Worm (Caenorhabditis elegans) whole organism, dauer: ENCODE results near the gene F53F4.11.

Source experiments
- unc-62 ChIP-seq: sonication (generic microtip); optimal IDR thresholded peaks from 2 replicates; lab custom pipeline; 2017; ENCODE audit warnings: missing biosample characterization, missing genetic modification reagents, missing genetic modification characterization

F53F4.11 gene

DNA sequence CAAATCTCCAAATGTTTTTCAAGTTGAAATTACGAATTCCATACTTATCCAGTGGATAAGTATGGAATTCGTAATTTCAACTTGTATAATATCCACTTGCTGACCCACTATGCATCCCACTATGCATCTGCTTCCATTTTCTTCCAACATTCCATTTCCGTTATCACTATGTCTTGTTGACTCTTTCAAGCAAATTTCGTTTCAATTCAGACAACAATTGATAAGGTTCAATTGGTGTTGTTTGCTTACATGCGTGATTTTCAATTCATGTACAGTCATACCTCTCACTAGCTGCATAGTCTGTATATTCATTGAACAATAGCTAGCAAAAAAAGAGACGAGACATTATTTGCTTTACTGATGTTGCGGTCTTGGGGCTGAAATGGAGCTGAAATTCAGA, 47.5 kb downstream of the F53F4.11 start:
- no peak for TF ChIP-seq unc-62 (GFP tag; lab: Kevin White, UChicago)

DNA sequence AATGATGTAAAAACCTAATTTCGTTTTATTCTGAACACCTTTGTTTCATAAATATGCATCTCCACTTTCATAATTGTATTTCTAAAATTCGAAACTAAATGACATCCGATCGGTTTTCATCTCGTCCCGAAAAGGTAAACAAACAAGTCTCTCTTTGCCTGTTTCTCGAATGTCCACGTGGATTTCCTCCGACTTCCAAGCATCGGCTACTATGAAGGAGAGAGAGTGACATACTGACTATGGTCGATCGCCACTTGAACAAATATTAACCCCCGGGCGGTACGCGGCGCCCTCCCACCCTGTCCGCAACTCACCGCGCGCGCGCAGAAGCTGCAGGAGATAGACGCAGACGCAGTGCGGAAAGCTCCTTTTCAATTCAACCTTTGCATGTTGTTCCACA, 48.5 kb downstream of the F53F4.11 start:
- no peak for TF ChIP-seq unc-62 (GFP tag; lab: Kevin White, UChicago)
